Fruit fly (Drosophila melanogaster) whole organism, embryonic: ENCODE data around the gene CG7304.

Experiments used
- Asciz ChIP-seq: fragments of 200-800 bp; sonication (Bioruptor generic); optimal IDR thresholded peaks from 2 replicates; lab custom pipeline; 2017; ENCODE audit warnings: missing biosample characterization, mild to moderate bottlenecking, missing genetic modification characterization, missing genetic modification reagents
- Atf-2 ChIP-seq: fragments of 200-800 bp; sonication (Bioruptor generic); optimal IDR thresholded peaks from 2 replicates; lab custom pipeline; 2016; ENCODE audit warnings: missing biosample characterization, missing genetic modification characterization
- CG10321 ChIP-seq: fragments of 200-800 bp; sonication (Bioruptor generic); IDR thresholded peaks from 2 replicates; pipeline ENCODE4 v1.3.6; 2022; ENCODE audit warnings: missing biosample characterization, missing genetic modification characterization
- CG10431 ChIP-seq: fragments of 200-800 bp; sonication (Bioruptor generic); optimal IDR thresholded peaks from 3 replicates; lab custom pipeline; 2018; ENCODE audit warnings: missing biosample characterization, mild to moderate bottlenecking, missing genetic modification characterization
- CG11093 ChIP-seq: fragments of 200-800 bp; sonication (Bioruptor generic); IDR thresholded peaks from 3 replicates; pipeline ENCODE4 v1.3.6; 2022; ENCODE audit warnings: missing biosample characterization, missing genetic modification characterization
- CG11695 ChIP-seq: fragments of 200-800 bp; sonication (Bioruptor generic); IDR thresholded peaks from 3 replicates; pipeline ENCODE4 v1.3.6; 2022; ENCODE audit warnings: missing biosample characterization, missing genetic modification characterization
- CG13894 ChIP-seq: fragments of 200-800 bp; sonication (Bioruptor generic); optimal IDR thresholded peaks from 3 replicates; lab custom pipeline; 2018; ENCODE audit warnings: missing biosample characterization, mild to moderate bottlenecking, missing genetic modification characterization, moderate library complexity
- CG15479 ChIP-seq: fragments of 200-800 bp; sonication (Bioruptor generic); optimal IDR thresholded peaks from 3 replicates; lab custom pipeline; 2019; ENCODE audit warnings: missing biosample characterization, mild to moderate bottlenecking, missing genetic modification characterization, moderate library complexity
- CG2678 ChIP-seq: fragments of 200-800 bp; sonication (Bioruptor generic); optimal IDR thresholded peaks from 3 replicates; lab custom pipeline; 2019; ENCODE audit warnings: missing biosample characterization, mild to moderate bottlenecking, missing genetic modification characterization, moderate library complexity
- CG2889 ChIP-seq: fragments of 200-800 bp; sonication (Bioruptor generic); IDR thresholded peaks from 3 replicates; pipeline ENCODE4 v1.3.6; 2022; ENCODE audit warnings: missing biosample characterization, missing genetic modification characterization
- CG34376 ChIP-seq: fragments of 200-800 bp; sonication (Bioruptor generic); optimal IDR thresholded peaks from 2 replicates; lab custom pipeline; 2018; ENCODE audit warnings: missing biosample characterization, mild to moderate bottlenecking, missing genetic modification characterization
- CG4404 ChIP-seq: fragments of 200-800 bp; sonication (Bioruptor generic); IDR thresholded peaks from 2 replicates; pipeline ENCODE4 v1.3.6; 2022; ENCODE audit warnings: missing biosample characterization, missing genetic modification characterization
- CG5245 ChIP-seq: fragments of 200-800 bp; sonication (Bioruptor generic); optimal IDR thresholded peaks from 3 replicates; lab custom pipeline; 2016; ENCODE audit warnings: missing biosample characterization, missing genetic modification characterization
- CG6254 ChIP-seq: fragments of 200-800 bp; sonication (Bioruptor generic); optimal IDR thresholded peaks from 3 replicates; lab custom pipeline; 2017; ENCODE audit warnings: mild to moderate bottlenecking, missing biosample characterization, missing genetic modification reagents, missing genetic modification characterization
- CG8944 ChIP-seq: fragments of 200-800 bp; sonication (Bioruptor generic); optimal IDR thresholded peaks from 3 replicates; lab custom pipeline; 2016; ENCODE audit warnings: missing biosample characterization, missing genetic modification characterization
- Camta ChIP-seq: fragments of 200-800 bp; sonication (Bioruptor generic); optimal IDR thresholded peaks from 2 replicates; lab custom pipeline; 2016; ENCODE audit warnings: missing biosample characterization, missing genetic modification characterization
- D ChIP-seq, 2 experiments: fragments of 200-800 bp in 1 of 2; fragments of >200 bp in 1 of 2; sonication (Bioruptor generic) in 1 of 2; optimal IDR thresholded peaks; 2 replicates in 1 of 2; 3 replicates in 1 of 2; lab custom pipeline; 2017; ENCODE audit warnings: mild to moderate bottlenecking in 1 of 2, missing biosample characterization in 1 of 2, missing genetic modification characterization in 1 of 2, missing genetic modification reagents in 1 of 2
- Fer1 ChIP-seq: fragments of 200-800 bp; sonication (Bioruptor generic); optimal IDR thresholded peaks from 2 replicates; lab custom pipeline; 2017; ENCODE audit warnings: missing biosample characterization, mild to moderate bottlenecking, missing genetic modification characterization
- Hey ChIP-seq: fragments of 200-800 bp; sonication (Bioruptor generic); optimal IDR thresholded peaks from 3 replicates; lab custom pipeline; 2018; ENCODE audit warnings: missing biosample characterization, mild to moderate bottlenecking, missing genetic modification characterization
- Jarid2 ChIP-seq: fragments of 200-800 bp; sonication (Bioruptor generic); optimal IDR thresholded peaks from 3 replicates; lab custom pipeline; 2017; ENCODE audit warnings: mild to moderate bottlenecking, missing biosample characterization, missing genetic modification reagents, missing genetic modification characterization
- Med ChIP-seq: fragments of 200-800 bp; sonication (Bioruptor generic); peaks from one replicate; lab custom pipeline; 2016; ENCODE audit warnings: missing biosample characterization, missing genetic modification characterization, mild to moderate bottlenecking, inconsistent platforms, moderate library complexity
- Pdp1 ChIP-seq, 2 experiments: fragments of 200-800 bp; sonication (Bioruptor generic); optimal IDR thresholded peaks; 3 replicates each; lab custom pipeline; 2016; ENCODE audit warnings: missing biosample characterization in 2 of 2, missing genetic modification characterization in 2 of 2, mild to moderate bottlenecking in 1 of 2, moderate library complexity in 1 of 2
- Poxn ChIP-seq: fragments of 200-800 bp; sonication (Bioruptor generic); IDR thresholded peaks from 2 replicates; pipeline ENCODE4 v1.3.6; 2022; ENCODE audit warnings: missing biosample characterization, missing genetic modification characterization
- Xrp1 ChIP-seq: fragments of 200-800 bp; sonication (Bioruptor generic); IDR thresholded peaks from 2 replicates; pipeline ENCODE4 v1.3.6; 2022; ENCODE audit warnings: missing biosample characterization, missing genetic modification characterization
- ac ChIP-seq: fragments of 200-800 bp; sonication (Bioruptor generic); optimal IDR thresholded peaks from 3 replicates; lab custom pipeline; 2017; ENCODE audit warnings: missing biosample characterization, mild to moderate bottlenecking, missing genetic modification characterization
- danr ChIP-seq: fragments of 200-800 bp; sonication (Bioruptor generic); IDR thresholded peaks from 2 replicates; pipeline ENCODE4 v1.3.6; 2022; ENCODE audit warnings: missing biosample characterization, missing genetic modification characterization
- dmrt11E ChIP-seq: fragments of 200-800 bp; sonication (Bioruptor generic); optimal IDR thresholded peaks from 3 replicates; lab custom pipeline; 2018; ENCODE audit warnings: missing biosample characterization, mild to moderate bottlenecking, missing genetic modification characterization, moderate library complexity
- esg ChIP-seq: fragments of 200-800 bp; sonication (Bioruptor generic); conservative IDR thresholded peaks from 2 replicates; pipeline ENCODE4 v1.3.6; 2022; ENCODE audit warnings: missing biosample characterization, missing genetic modification characterization
- exex ChIP-seq: fragments of 200-800 bp; sonication (Bioruptor generic); optimal IDR thresholded peaks from 4 replicates; lab custom pipeline; 2018; ENCODE audit warnings: missing biosample characterization, mild to moderate bottlenecking, missing genetic modification characterization, moderate library complexity
- fd102C ChIP-seq: fragments of 200-800 bp; sonication (Bioruptor generic); optimal IDR thresholded peaks from 2 replicates; lab custom pipeline; 2018; ENCODE audit warnings: missing biosample characterization, mild to moderate bottlenecking, missing genetic modification characterization, moderate library complexity
- gce ChIP-seq: fragments of 200-800 bp; sonication (Bioruptor generic); IDR thresholded peaks from 3 replicates; pipeline ENCODE4 v1.3.6; 2022; ENCODE audit warnings: missing biosample characterization, missing genetic modification characterization
- grn ChIP-seq: fragments of 200-800 bp; sonication (Bioruptor generic); optimal IDR thresholded peaks from 3 replicates; lab custom pipeline; 2017; ENCODE audit warnings: missing biosample characterization, missing genetic modification characterization
- gsb ChIP-seq: fragments of 200-800 bp; sonication (Bioruptor generic); IDR thresholded peaks from 2 replicates; pipeline ENCODE4 v1.3.6; 2022; ENCODE audit warnings: missing biosample characterization, missing genetic modification characterization
- hkb ChIP-seq, 2 experiments: fragments of 200-800 bp in 1 of 2; fragments of >200 bp in 1 of 2; sonication (Bioruptor generic) in 1 of 2; IDR thresholded peaks in 1 of 2; optimal IDR thresholded peaks in 1 of 2; 2 replicates each; pipeline versions ENCODE4 v1.3.6 to Lab custom; 2017 to 2022; ENCODE audit warnings: missing biosample characterization in 1 of 2, missing genetic modification characterization in 1 of 2
- jigr1 ChIP-seq: fragments of 200-800 bp; sonication (Bioruptor generic); IDR thresholded peaks from 3 replicates; pipeline ENCODE4 v1.3.6; 2022; ENCODE audit warnings: missing biosample characterization, missing genetic modification characterization
- lab ChIP-seq: fragments of 200-800 bp; sonication (Bioruptor generic); optimal IDR thresholded peaks from 3 replicates; lab custom pipeline; 2017; ENCODE audit warnings: missing biosample characterization, missing genetic modification characterization, mild to moderate bottlenecking, moderate library complexity, missing genetic modification reagents
- mam ChIP-seq: fragments of 200-800 bp; sonication (Bioruptor generic); optimal IDR thresholded peaks from 3 replicates; lab custom pipeline; 2016; ENCODE audit warnings: missing biosample characterization, missing genetic modification characterization
- mirr ChIP-seq: fragments of 200-800 bp; sonication (Bioruptor generic); optimal IDR thresholded peaks from 3 replicates; lab custom pipeline; 2018; ENCODE audit warnings: missing biosample characterization, mild to moderate bottlenecking, missing genetic modification characterization
- otp ChIP-seq: fragments of 200-800 bp; sonication (Bioruptor generic); IDR thresholded peaks from 3 replicates; pipeline ENCODE4, ENCODE4 v1.3.6; 2022; ENCODE audit warnings: missing biosample characterization, missing genetic modification characterization
- repo ChIP-seq: fragments of 200-800 bp; sonication (Bioruptor generic); optimal IDR thresholded peaks from 2 replicates; lab custom pipeline; 2016; ENCODE audit warnings: missing biosample characterization, missing genetic modification characterization
- run ChIP-seq: fragments of 200-800 bp; sonication (Bioruptor generic); optimal IDR thresholded peaks from 3 replicates; lab custom pipeline; 2018; ENCODE audit warnings: missing biosample characterization, mild to moderate bottlenecking, missing genetic modification characterization
- schlank ChIP-seq: fragments of 200-800 bp; sonication (Bioruptor generic); optimal IDR thresholded peaks from 2 replicates; lab custom pipeline; 2018; ENCODE audit warnings: missing biosample characterization, mild to moderate bottlenecking, missing genetic modification characterization
- sens ChIP-seq: fragments of 200-800 bp; sonication (Bioruptor generic); peaks from one replicate; lab custom pipeline; 2016; ENCODE audit warnings: missing biosample characterization, missing genetic modification characterization
- sens-2 ChIP-seq: fragments of 200-800 bp; sonication (Bioruptor generic); IDR thresholded peaks from 2 replicates; pipeline ENCODE4 v1.3.6; 2022; ENCODE audit warnings: missing biosample characterization, missing genetic modification characterization
- sug ChIP-seq: fragments of 200-800 bp; optimal IDR thresholded peaks from 2 replicates; lab custom pipeline; 2019; ENCODE audit warnings: missing biosample characterization, mild to moderate bottlenecking, missing genetic modification characterization, moderate library complexity
- zen2 ChIP-seq: fragments of 200-800 bp; sonication (Bioruptor generic); IDR thresholded peaks from 3 replicates; pipeline ENCODE4 v1.3.6; 2022; ENCODE audit warnings: missing biosample characterization, missing genetic modification characterization; ENCODE audit not compliant: partially characterized antibody

Gene CG7304

DNA sequence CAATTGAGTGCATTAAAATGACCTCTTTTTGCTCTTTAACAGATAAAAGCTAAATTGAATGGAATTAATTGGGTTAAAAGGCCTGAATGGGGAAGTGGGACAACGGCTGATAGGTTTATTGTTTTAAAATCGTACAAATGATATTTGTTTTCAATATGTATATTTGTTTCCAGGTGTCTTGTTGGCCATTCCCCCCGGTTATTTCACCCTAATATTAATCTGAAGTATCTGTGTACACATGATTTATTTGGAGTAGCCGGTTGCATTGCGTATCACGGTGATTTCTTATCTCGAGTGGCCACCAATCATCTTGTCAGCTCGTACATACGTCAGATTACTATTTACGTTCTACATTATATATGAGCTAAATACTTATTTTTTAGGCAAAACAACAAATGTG, 43.2 kb upstream of the CG7304 start (continued):
- TF ChIP-seq grn (GFP tag; lab: Kevin White, UChicago) = peak; percentile 81
- no peak for TF ChIP-seq CG10431 (GFP tag; lab: Kevin White, UChicago)
- TF ChIP-seq repo = no peak
- no peak for TF ChIP-seq D (optimal IDR thresholded peaks at IDR 0.05; lab: Kevin White, UChicago)
- no peak for TF ChIP-seq D (GFP tag; optimal IDR thresholded peaks at IDR 0.05; lab: Kevin White, UChicago)
- TF ChIP-seq schlank (tag; lab: Kevin White, UChicago) = no peak
- TF ChIP-seq CG13894 (tag; lab: Kevin White, UChicago) = no peak
- no peak for TF ChIP-seq CG11093 (GFP tag; lab: Robert Waterston, UW)
- TF ChIP-seq Xrp1 (GFP tag; lab: Robert Waterston, UW) = 0 out of 2 replicates have a peak, but pooled peaks have one; percentile 21
- TF ChIP-seq Camta = peak; percentile 9
- no peak for TF ChIP-seq CG8944
- no peak for TF ChIP-seq zen2 (GFP tag; lab: Robert Waterston, UW)
- peak; percentile 9 for TF ChIP-seq Hey (tag; lab: Kevin White, UChicago)
- peak; percentile 39 for TF ChIP-seq mirr (GFP tag; lab: Kevin White, UChicago)
- TF ChIP-seq dmrt11E (tag; lab: Kevin White, UChicago) = peak; percentile 16
- TF ChIP-seq jigr1 (GFP tag; lab: Robert Waterston, UW) = no peak
- no peak for TF ChIP-seq ac
- no peak for TF ChIP-seq hkb (optimal IDR thresholded peaks at IDR 0.05; lab: Kevin White, UChicago)
- no peak for TF ChIP-seq hkb (GFP tag; IDR thresholded peaks at IDR 0.05; lab: Robert Waterston, UW)
- peak; percentile 84 for TF ChIP-seq exex (tag; lab: Kevin White, UChicago)
- TF ChIP-seq otp = no peak
- peak; percentile 65 for TF ChIP-seq sug
- TF ChIP-seq CG10321 (GFP tag; lab: Robert Waterston, UW) = 0 out of 2 replicates have a peak, but pooled peaks have one; percentile 21
- TF ChIP-seq CG2678 (tag; lab: Kevin White, UChicago) = peak; percentile 5
- TF ChIP-seq Pdp1 (GFP tag; optimal IDR thresholded peaks at IDR 0.05; lab: Kevin White, UChicago) = peak in 1 of 2 experiments; percentile 14
- TF ChIP-seq fd102C (GFP tag; lab: Kevin White, UChicago) = no peak
- no peak for TF ChIP-seq CG4404 (GFP tag; lab: Robert Waterston, UW)
- no peak for TF ChIP-seq CG11695
- no peak for TF ChIP-seq CG6254
- TF ChIP-seq sens-2 (GFP tag; lab: Robert Waterston, UW) = no peak
- no peak for TF ChIP-seq Poxn (GFP tag; lab: Robert Waterston, UW)
- no peak for TF ChIP-seq run (tag; lab: Kevin White, UChicago)
- TF ChIP-seq gce = no peak
- no peak for TF ChIP-seq danr
- peak; percentile 29 for TF ChIP-seq lab
- peak; percentile 67 for TF ChIP-seq Med
- TF ChIP-seq Atf-2 (GFP tag; lab: Kevin White, UChicago) = no peak
- TF ChIP-seq esg = no peak
- no peak for TF ChIP-seq Fer1
- TF ChIP-seq Asciz (GFP tag; lab: Kevin White, UChicago) = peak; percentile 3
- TF ChIP-seq CG15479 (GFP tag; lab: Kevin White, UChicago) = no peak
- TF ChIP-seq sens (GFP tag; lab: Kevin White, UChicago) = peak; percentile 60
- peak; percentile 45 for TF ChIP-seq CG34376 (GFP tag; lab: Kevin White, UChicago)
- TF ChIP-seq gsb (GFP tag; lab: Robert Waterston, UW) = no peak
- TF ChIP-seq mam = no peak
- no peak for TF ChIP-seq Jarid2 (GFP tag; lab: Kevin White, UChicago)
- TF ChIP-seq CG5245 (GFP tag; lab: Kevin White, UChicago) = no peak
- no peak for TF ChIP-seq CG2889
- TF ChIP-seq, all 482 proteins: peak for 25
